Worm (Caenorhabditis elegans): ENCODE results near the gene srlf-24.

DNA sequence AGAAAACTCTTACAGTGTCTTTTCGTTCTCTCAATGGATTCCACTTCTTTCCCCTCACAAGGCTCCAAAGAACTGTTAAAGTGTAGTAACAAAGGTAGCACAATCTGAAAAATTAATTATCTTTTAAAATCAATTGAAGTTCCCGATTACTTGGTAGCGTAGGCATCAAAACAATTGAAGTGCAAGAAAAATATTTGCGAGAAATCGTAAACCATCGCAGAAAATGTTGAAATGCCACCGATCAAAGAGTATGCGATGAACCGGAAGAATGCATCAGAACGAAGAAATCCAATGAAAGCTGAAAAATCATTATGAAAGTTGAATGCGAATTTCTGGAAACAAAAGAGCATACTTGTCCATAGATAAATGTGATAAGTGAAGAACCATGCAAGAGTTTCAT, 40.9 kb upstream of the srlf-24 start:
- TF ChIP-seq saeg-2 (GFP tag; IDR thresholded peaks at IDR 0.05) (no peak), lin-39 (tag; optimal IDR thresholded peaks at IDR 0.05) (no peak), fkh-10 (GFP tag; optimal IDR thresholded peaks at IDR 0.05) (no peak), lsy-2 (tag; optimal IDR thresholded peaks at IDR 0.05) (no peak), arid-1 (GFP tag; conservative IDR thresholded peaks at IDR 0.05) (no peak), nhr-77 (tag; optimal IDR thresholded peaks at IDR 0.05) (no peak), pqm-1 (tag; optimal IDR thresholded peaks at IDR 0.05) (no peak), egl-27 (tag; optimal IDR thresholded peaks at IDR 0.05) (no peak), pha-4 (GFP tag; IDR thresholded peaks at IDR 0.05) (no peak), pha-4 (tag; optimal IDR thresholded peaks at IDR 0.05) (no peak), nhr-11 (tag; optimal IDR thresholded peaks at IDR 0.05) (no peak), Y75B8A.6 (GFP tag; IDR thresholded peaks at IDR 0.05) (no peak), spr-1 (tag; optimal IDR thresholded peaks at IDR 0.05) (no peak), snpc-4 (tag; optimal IDR thresholded peaks at IDR 0.05) (no peak), ceh-28 (tag; optimal IDR thresholded peaks at IDR 0.05) (no peak)
